Worm (Caenorhabditis elegans) whole organism, L4 larva: ENCODE results near the gene srh-298.
"Not testable (repeated sequence)": the region's sequence is repeated elsewhere in the genome, so short reads cannot be mapped to it uniquely, and the experiment has no call there.

ENCODE experiments used
- R02D3.7 ChIP-seq: fragments of 150-350 bp; sonication (generic microtip); optimal IDR thresholded peaks from 3 replicates; lab custom pipeline; 2014; ENCODE audit warnings: missing biosample characterization, missing genetic modification characterization
- aly-2 ChIP-seq: sonication (generic microtip); optimal IDR thresholded peaks from 2 replicates; lab custom pipeline; 2018; ENCODE audit warnings: missing biosample characterization, missing genetic modification characterization
- ama-1 ChIP-seq: fragments of 150-350 bp; optimal IDR thresholded peaks from 2 replicates; lab custom pipeline; 2014; ENCODE audit warnings: inconsistent platforms, mixed read lengths
- ceh-82 ChIP-seq: sonication (generic microtip); optimal IDR thresholded peaks from 2 replicates; lab custom pipeline; 2017; ENCODE audit warnings: missing biosample characterization, missing genetic modification characterization
- daf-16 ChIP-seq, 3 experiments: sonication (generic microtip); optimal IDR thresholded peaks; 2 replicates each; lab custom pipeline; 2016 to 2017; ENCODE audit warnings: missing genetic modification characterization in 3 of 3, missing genetic modification reagents in 3 of 3, mild to moderate bottlenecking in 2 of 3, missing compliant biosample characterization in 2 of 3, missing biosample characterization in 1 of 3, moderate library complexity in 1 of 3
- fkh-10 ChIP-seq: fragments of 150-350 bp; optimal IDR thresholded peaks from 2 replicates; lab custom pipeline; 2014; ENCODE audit warnings: missing biosample characterization, missing genetic modification reagents, missing genetic modification characterization
- lin-13 ChIP-seq: fragments of 150-350 bp; optimal IDR thresholded peaks from 2 replicates; lab custom pipeline; 2014; ENCODE audit warnings: missing biosample characterization, missing genetic modification reagents, missing genetic modification characterization
- lin-15B ChIP-seq: fragments of 150-350 bp; sonication (generic microtip); optimal IDR thresholded peaks from 3 replicates; lab custom pipeline; 2014; ENCODE audit warnings: missing biosample characterization, missing genetic modification characterization
- mdl-1 ChIP-seq, 2 experiments: fragments of 150-350 bp in 1 of 2; sonication (generic microtip) in 1 of 2; optimal IDR thresholded peaks; 2 replicates each; lab custom pipeline; 2014 to 2017; ENCODE audit warnings: missing biosample characterization in 2 of 2, missing genetic modification characterization in 2 of 2
- nhr-6 ChIP-seq: fragments of 150-350 bp; optimal IDR thresholded peaks from 2 replicates; lab custom pipeline; 2014; ENCODE audit warnings: missing biosample characterization, missing genetic modification characterization
- nhr-76 ChIP-seq: fragments of 150-350 bp; optimal IDR thresholded peaks from 2 replicates; lab custom pipeline; 2014; ENCODE audit warnings: missing biosample characterization, missing genetic modification characterization
- pqm-1 ChIP-seq: sonication (generic microtip); optimal IDR thresholded peaks from 2 replicates; lab custom pipeline; 2017; ENCODE audit warnings: missing biosample characterization, missing genetic modification characterization

DNA sequence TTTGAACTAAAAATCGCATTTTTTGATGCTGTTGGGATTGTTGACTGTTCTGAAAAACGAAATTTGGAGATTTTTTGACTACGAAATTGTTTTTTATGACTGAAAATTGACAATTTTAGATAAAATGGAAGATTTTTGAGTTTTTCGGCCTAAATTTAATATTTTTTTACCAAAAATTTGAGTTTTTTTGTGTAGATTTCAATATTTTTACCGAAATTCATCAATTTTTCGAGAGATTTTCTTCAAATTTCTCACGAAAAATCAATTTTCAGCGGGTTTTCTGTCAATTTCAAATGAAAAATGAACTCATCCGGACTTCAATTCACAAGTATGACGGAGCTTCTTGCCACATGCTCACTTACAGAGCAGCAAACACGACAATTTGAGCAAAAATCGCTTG is 46.6 kb downstream of the srh-298 start, which contains the start of gene Y59A8A.8:
- not testable (repeated sequence) for TF ChIP-seq lin-13 (GFP tag; lab: Kevin White, UChicago); fkh-10 (GFP tag; lab: Kevin White, UChicago); aly-2; R02D3.7 (tag; lab: Kevin White, UChicago); daf-16 (GFP tag; optimal IDR thresholded peaks at IDR 0.05; lab: Kevin White, UChicago); daf-16 (tag; optimal IDR thresholded peaks at IDR 0.05; lab: Kevin White, UChicago); ceh-82; mdl-1 (tag; optimal IDR thresholded peaks at IDR 0.05; lab: Kevin White, UChicago); nhr-76 (tag; lab: Kevin White, UChicago); pqm-1 (tag; lab: Kevin White, UChicago); nhr-6 (tag; lab: Kevin White, UChicago); ama-1 (lab: Kevin White, UChicago); lin-15B (tag; lab: Kevin White, UChicago)
